Worm (Caenorhabditis elegans) whole organism, L3 larva: Measurements from ENCODE around the gene sre-34.

ENCODE experiments used
- R02D3.7 ChIP-seq: fragments of 150-350 bp; optimal IDR thresholded peaks from 2 replicates; lab custom pipeline; 2014; ENCODE audit warnings: missing biosample characterization, missing genetic modification characterization
- aly-2 ChIP-seq: fragments of 150-350 bp; optimal IDR thresholded peaks from 2 replicates; lab custom pipeline; 2014; ENCODE audit warnings: missing biosample characterization, missing genetic modification characterization
- ama-1 ChIP-seq: fragments of 150-350 bp; optimal IDR thresholded peaks from 2 replicates; lab custom pipeline; 2018
- ceh-16 ChIP-seq: sonication (generic microtip); optimal IDR thresholded peaks from 2 replicates; lab custom pipeline; 2017; ENCODE audit warnings: missing biosample characterization, missing genetic modification characterization
- ceh-28 ChIP-seq: fragments of 150-350 bp; optimal IDR thresholded peaks from 2 replicates; lab custom pipeline; 2014; ENCODE audit warnings: missing biosample characterization, missing genetic modification reagents, missing genetic modification characterization
- ceh-9 ChIP-seq: sonication (generic microtip); optimal IDR thresholded peaks from 2 replicates; lab custom pipeline; 2018; ENCODE audit warnings: missing biosample characterization, missing genetic modification characterization
- egl-27 ChIP-seq: sonication (generic microtip); optimal IDR thresholded peaks from 4 replicates; lab custom pipeline; 2017; ENCODE audit warnings: missing biosample characterization, missing genetic modification reagents, missing genetic modification characterization
- egl-5 ChIP-seq: fragments of 150-350 bp; optimal IDR thresholded peaks from 2 replicates; lab custom pipeline; 2017; ENCODE audit warnings: missing biosample characterization, missing genetic modification reagents, missing genetic modification characterization, inconsistent platforms
- elt-2 ChIP-seq: sonication (generic microtip); optimal IDR thresholded peaks from 2 replicates; lab custom pipeline; 2016; ENCODE audit warnings: missing genetic modification reagents, mild to moderate bottlenecking, missing genetic modification characterization, missing compliant biosample characterization
- elt-3 ChIP-seq, 3 experiments: fragments of 150-350 bp in 1 of 3; sonication (generic microtip) in 2 of 3; optimal IDR thresholded peaks; 2 replicates in 2 of 3; 4 replicates in 1 of 3; lab custom pipeline; 2014 to 2017; ENCODE audit warnings: missing biosample characterization in 3 of 3, missing genetic modification characterization in 3 of 3
- eor-1 ChIP-seq, 2 experiments: fragments of 150-350 bp; optimal IDR thresholded peaks; 2 replicates each; lab custom pipeline; 2014 to 2018; ENCODE audit warnings: missing biosample characterization in 2 of 2, missing genetic modification characterization in 2 of 2
- fkh-10 ChIP-seq: sonication (generic microtip); optimal IDR thresholded peaks from 2 replicates; lab custom pipeline; 2017; ENCODE audit warnings: missing biosample characterization, missing genetic modification reagents, missing genetic modification characterization
- fkh-2 ChIP-seq: fragments of 150-350 bp; optimal IDR thresholded peaks from 2 replicates; lab custom pipeline; 2014; ENCODE audit warnings: missing biosample characterization, missing genetic modification reagents, missing genetic modification characterization
- fos-1 ChIP-seq: fragments of 150-350 bp; optimal IDR thresholded peaks from 2 replicates; lab custom pipeline; 2014; ENCODE audit warnings: missing biosample characterization, missing genetic modification characterization
- jun-1 ChIP-seq: fragments of 150-350 bp; optimal IDR thresholded peaks from 2 replicates; lab custom pipeline; 2014; ENCODE audit warnings: missing biosample characterization, missing genetic modification reagents, missing genetic modification characterization
- lin-15B ChIP-seq: fragments of 150-350 bp; optimal IDR thresholded peaks from 2 replicates; lab custom pipeline; 2014; ENCODE audit warnings: missing biosample characterization, missing genetic modification characterization
- lin-39 ChIP-seq: fragments of 150-350 bp; optimal IDR thresholded peaks from 2 replicates; lab custom pipeline; 2018; ENCODE audit warnings: missing biosample characterization, missing genetic modification reagents, missing genetic modification characterization
- nfya-1 ChIP-seq: sonication (generic microtip); optimal IDR thresholded peaks from 2 replicates; lab custom pipeline; 2017; ENCODE audit warnings: missing genetic modification characterization, mild to moderate bottlenecking, missing compliant biosample characterization, antibody characterized with exemption, moderate library complexity; ENCODE audit not compliant: insufficient read depth
- nhr-11 ChIP-seq: fragments of 150-350 bp; optimal IDR thresholded peaks from 2 replicates; lab custom pipeline; 2014; ENCODE audit warnings: missing biosample characterization, missing genetic modification characterization
- nhr-12 ChIP-seq: fragments of 150-350 bp; optimal IDR thresholded peaks from 2 replicates; lab custom pipeline; 2014; ENCODE audit warnings: missing biosample characterization, missing genetic modification characterization
- nhr-28 ChIP-seq: fragments of 150-350 bp; optimal IDR thresholded peaks from 2 replicates; lab custom pipeline; 2014; ENCODE audit warnings: missing biosample characterization, missing genetic modification characterization
- nhr-43 ChIP-seq: sonication (generic microtip); optimal IDR thresholded peaks from 2 replicates; lab custom pipeline; 2016; ENCODE audit warnings: mild to moderate bottlenecking, missing genetic modification characterization, missing compliant biosample characterization; ENCODE audit not compliant: poor library complexity, severe bottlenecking
- nhr-76 ChIP-seq: fragments of 150-350 bp; sonication (generic microtip); optimal IDR thresholded peaks from 5 replicates; lab custom pipeline; 2014; ENCODE audit warnings: missing biosample characterization, missing genetic modification characterization
- pqm-1 ChIP-seq: fragments of 150-350 bp; optimal IDR thresholded peaks from 2 replicates; lab custom pipeline; 2017; ENCODE audit warnings: missing biosample characterization, missing genetic modification characterization, inconsistent platforms
- sea-2 ChIP-seq: fragments of 150-350 bp; sonication (generic microtip); optimal IDR thresholded peaks from 4 replicates; lab custom pipeline; 2014; ENCODE audit warnings: missing biosample characterization, missing genetic modification reagents, missing genetic modification characterization
- tbx-2 ChIP-seq: sonication (generic microtip); optimal IDR thresholded peaks from 2 replicates; lab custom pipeline; 2016; ENCODE audit warnings: mild to moderate bottlenecking, missing genetic modification characterization, missing compliant biosample characterization
- unc-39 ChIP-seq: sonication (generic microtip); optimal IDR thresholded peaks from 4 replicates; lab custom pipeline; 2017; ENCODE audit warnings: missing biosample characterization, missing genetic modification characterization
- unc-62 ChIP-seq: fragments of 150-350 bp; sonication (generic microtip); optimal IDR thresholded peaks from 4 replicates; lab custom pipeline; 2014; ENCODE audit warnings: missing biosample characterization, missing genetic modification reagents, missing genetic modification characterization
- zag-1 ChIP-seq: fragments of 150-350 bp; optimal IDR thresholded peaks from 2 replicates; lab custom pipeline; 2014; ENCODE audit warnings: missing biosample characterization, missing genetic modification characterization
- ztf-11 ChIP-seq: fragments of 150-350 bp; optimal IDR thresholded peaks from 2 replicates; lab custom pipeline; 2014; ENCODE audit warnings: missing biosample characterization, missing genetic modification characterization
- ztf-4 ChIP-seq: fragments of 150-350 bp; optimal IDR thresholded peaks from 2 replicates; lab custom pipeline; 2014; ENCODE audit warnings: missing biosample characterization, missing genetic modification characterization

sre-34 gene

DNA sequence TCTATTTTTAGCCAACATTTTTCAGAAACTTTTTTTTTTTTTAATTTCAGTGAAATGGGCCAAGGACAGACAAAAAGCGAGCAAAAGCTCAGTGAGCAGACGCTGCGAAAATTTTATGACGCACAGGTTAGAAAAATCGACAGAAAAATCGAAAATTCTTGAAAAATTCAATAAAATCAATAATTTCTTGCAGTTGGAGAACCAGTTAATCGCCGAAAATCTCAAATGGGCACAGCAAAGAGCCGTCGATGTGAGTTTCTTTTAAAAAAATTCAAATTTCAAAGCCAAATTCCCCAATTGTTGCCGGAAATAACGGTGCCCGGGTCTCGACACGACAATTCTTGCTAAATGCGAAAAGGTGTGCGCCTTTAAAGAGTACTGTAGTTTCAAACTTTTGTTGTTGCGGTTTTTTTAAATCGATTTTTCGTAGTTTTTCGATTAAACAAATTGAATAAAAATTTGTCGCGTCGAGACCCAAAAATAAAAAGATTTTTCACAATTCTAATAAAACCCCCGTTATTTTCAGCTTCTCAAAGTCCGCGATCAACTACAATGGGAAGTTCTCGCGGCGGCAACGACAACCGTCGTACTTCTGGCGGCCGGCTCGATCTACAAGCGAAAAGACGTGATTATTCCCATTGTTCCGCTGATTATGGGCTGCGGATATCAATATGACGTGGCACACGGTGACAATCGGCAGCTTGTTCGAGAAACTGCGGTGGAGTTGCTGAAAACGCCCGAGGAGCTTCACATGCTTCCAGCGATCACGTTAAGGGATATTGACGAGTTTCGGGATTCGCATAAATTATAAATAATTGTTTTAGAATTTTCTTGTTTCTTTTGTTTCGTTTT is 10.9 kb downstream of the sre-34 start, which contains the start of gene tag-280:
TSS of gene tag-280 (plus strand) at position 51 of the 852 bp plus-strand sequence.
- TF ChIP-seq ztf-4 (tag; lab: Kevin White, UChicago) (no peak), tbx-2 (tag; lab: Kevin White, UChicago) (no peak), nhr-11 (no peak), lin-15B (tag; lab: Kevin White, UChicago) (no peak), egl-27 (tag; lab: Kevin White, UChicago) (no peak), jun-1 (tag; lab: Kevin White, UChicago) (no peak), ama-1 (lab: Kevin White, UChicago) (no peak), nhr-28 (tag; lab: Kevin White, UChicago) (no peak)

DNA sequence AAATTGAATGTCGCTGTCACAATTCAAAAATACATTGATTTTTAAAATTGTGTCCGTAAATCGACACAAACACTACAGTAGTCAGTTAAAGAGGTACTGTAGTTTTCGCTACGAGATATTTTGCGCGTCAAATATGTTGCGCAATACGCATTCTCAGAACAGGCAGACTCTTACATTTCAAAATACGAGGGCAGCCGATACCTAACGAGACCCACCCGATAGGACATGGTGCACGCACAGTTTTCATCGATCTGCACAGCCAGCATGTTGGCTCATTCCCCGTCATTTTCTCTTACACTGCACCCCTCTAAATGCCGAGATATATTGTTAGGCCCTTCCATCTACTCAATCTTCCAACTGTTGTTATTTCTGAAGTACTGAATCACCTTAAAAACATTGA is 12.3 kb downstream of the sre-34 start, which contains the start of gene F15A4.2:
TSS of gene F15A4.2 (plus strand) at position 301 of the 400 bp plus-strand sequence.
- TF ChIP-seq nhr-43 (tag; lab: Kevin White, UChicago), result no peak
- no peak for TF ChIP-seq lin-15B (tag; lab: Kevin White, UChicago)
- TF ChIP-seq sea-2, result no peak
- no peak for TF ChIP-seq fos-1
- no peak for TF ChIP-seq eor-1 (tag; optimal IDR thresholded peaks at IDR 0.05; lab: Kevin White, UChicago)
- TF ChIP-seq unc-62 (GFP tag; lab: Kevin White, UChicago), result no peak
- no peak for TF ChIP-seq jun-1 (tag; lab: Kevin White, UChicago)
- no peak for TF ChIP-seq ceh-28 (tag; lab: Kevin White, UChicago)
- no peak for TF ChIP-seq pqm-1 (tag; lab: Kevin White, UChicago)
- TF ChIP-seq zag-1 (tag; lab: Kevin White, UChicago), result no peak
- TF ChIP-seq egl-5, result no peak
- no peak for TF ChIP-seq nfya-1 (tag; lab: Kevin White, UChicago)
- no peak for TF ChIP-seq ztf-11
- no peak for TF ChIP-seq aly-2 (tag; lab: Kevin White, UChicago)
- no peak for TF ChIP-seq ceh-9 (tag; lab: Kevin White, UChicago)
- TF ChIP-seq unc-39 (tag; lab: Kevin White, UChicago), result no peak
- TF ChIP-seq fkh-2 (tag; lab: Kevin White, UChicago), result no peak

DNA sequence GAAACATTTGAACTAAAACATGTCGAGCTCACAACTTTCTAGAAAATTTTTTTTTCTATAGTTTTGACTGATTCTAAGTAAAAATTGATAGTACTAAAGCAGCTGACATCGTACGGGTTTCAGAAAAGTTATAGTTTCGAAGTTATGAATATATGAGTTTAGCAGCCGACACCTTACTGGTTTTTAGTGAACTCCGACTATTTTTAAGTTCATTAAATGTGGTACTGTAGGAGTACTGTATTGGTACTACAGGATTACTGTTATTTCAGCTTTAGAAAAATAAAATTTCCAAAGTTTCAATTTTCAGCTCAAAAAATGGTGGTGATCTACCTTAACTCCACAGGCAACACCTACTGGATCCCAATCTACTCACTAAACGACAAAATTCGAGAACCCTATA is 15.6 kb downstream of the sre-34 start, which contains the start of gene sre-37:
TSS of gene sre-37 (plus strand) at position 301 of the 400 bp plus-strand sequence.
- TF ChIP-seq nhr-76 (tag; lab: Kevin White, UChicago) (no peak), nhr-12 (tag; lab: Kevin White, UChicago) (no peak), nhr-43 (tag; lab: Kevin White, UChicago) (no peak), elt-3 (tag; optimal IDR thresholded peaks at IDR 0.05; lab: Kevin White, UChicago) (no peak), fos-1 (no peak), lin-39 (no peak), ceh-9 (tag; lab: Kevin White, UChicago) (no peak), nfya-1 (tag; lab: Kevin White, UChicago) (no peak), nhr-28 (tag; lab: Kevin White, UChicago) (no peak), fkh-10 (no peak), elt-2 (tag; lab: Kevin White, UChicago) (no peak), ceh-28 (tag; lab: Kevin White, UChicago) (no peak), fkh-2 (tag; lab: Kevin White, UChicago) (no peak), ceh-16 (tag; lab: Kevin White, UChicago) (no peak), ztf-11 (no peak), nhr-11 (no peak)

DNA sequence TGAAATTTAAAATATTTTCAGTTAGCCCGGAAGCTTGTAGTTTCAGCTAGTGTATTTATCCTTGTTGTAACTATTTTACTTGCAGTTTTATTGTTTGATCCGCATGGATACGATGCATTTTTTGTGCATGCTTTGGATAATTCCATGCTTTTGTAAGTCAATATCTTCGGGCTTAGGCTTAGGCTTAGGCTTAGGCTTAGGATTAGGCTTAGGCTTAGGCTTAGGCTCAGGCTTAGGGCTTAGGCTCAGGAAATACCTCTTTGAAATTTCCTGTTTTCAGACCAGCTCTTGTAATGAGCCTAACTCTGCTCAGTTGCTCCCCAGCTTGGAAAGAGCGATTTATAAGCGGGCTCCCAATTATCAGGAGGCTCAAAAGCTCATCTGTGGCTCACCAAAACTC is 17.1 kb downstream of the sre-34 start, which contains the start of gene srg-16:
TSS of gene srg-16 (plus strand) at position 87 of the 400 bp plus-strand sequence.
- TF ChIP-seq nfya-1 (tag; lab: Kevin White, UChicago) (no peak), nhr-12 (tag; lab: Kevin White, UChicago) (no peak), R02D3.7 (tag; lab: Kevin White, UChicago) (no peak), ceh-16 (tag; lab: Kevin White, UChicago) (no peak), unc-62 (GFP tag; lab: Kevin White, UChicago) (no peak), elt-3 (tag; optimal IDR thresholded peaks at IDR 0.05; lab: Kevin White, UChicago) (no peak)
